Worm (Caenorhabditis elegans) whole organism, L4 larva: ENCODE measurements around the gene ndg-4.
A peak's percentile ranks its signal among the peaks of the same experiment; 100 is the strongest.

Experiments used
- F26F4.8 ChIP-seq: fragments of 200-800 bp; sonication (Bioruptor generic); conservative IDR thresholded peaks from 2 replicates; pipeline ENCODE4 v1.3.6; 2022; ENCODE audit warnings: missing genetic modification characterization, missing compliant biosample characterization
- F37D6.2 ChIP-seq: sonication (generic microtip); optimal IDR thresholded peaks from 2 replicates; lab custom pipeline; 2016; ENCODE audit warnings: mild to moderate bottlenecking, missing genetic modification characterization, missing compliant biosample characterization
- T20F7.1 ChIP-seq: fragments of 200-800 bp; sonication (Bioruptor generic); optimal IDR thresholded peaks from 2 replicates; lab custom pipeline; 2018; ENCODE audit warnings: mild to moderate bottlenecking, missing genetic modification characterization, missing compliant biosample characterization
- T26A8.4 ChIP-seq: fragments of 200-800 bp; sonication (Bioruptor generic); IDR thresholded peaks from 2 replicates; pipeline ENCODE4 v1.3.6; 2022; ENCODE audit warnings: missing genetic modification characterization, missing compliant biosample characterization
- aha-1 ChIP-seq: fragments of 150-350 bp; peaks from one replicate; lab custom pipeline; 2014; ENCODE audit warnings: missing biosample characterization, missing genetic modification characterization
- ama-1 ChIP-seq: fragments of 150-350 bp; optimal IDR thresholded peaks from 2 replicates; lab custom pipeline; 2014; ENCODE audit warnings: inconsistent platforms, mixed read lengths
- arid-1 ChIP-seq: fragments of 200-800 bp; sonication (Bioruptor generic); conservative IDR thresholded peaks from 2 replicates; pipeline ENCODE4 v1.3.6; 2022; ENCODE audit warnings: missing genetic modification reagents, missing genetic modification characterization, missing compliant biosample characterization
- ceh-82 ChIP-seq: sonication (generic microtip); optimal IDR thresholded peaks from 2 replicates; lab custom pipeline; 2017; ENCODE audit warnings: missing biosample characterization, missing genetic modification characterization
- ces-1 ChIP-seq: fragments of 150-350 bp; sonication (generic microtip); optimal IDR thresholded peaks from 4 replicates; lab custom pipeline; 2014; ENCODE audit warnings: missing biosample characterization, missing genetic modification reagents, missing genetic modification characterization
- daf-12 ChIP-seq: fragments of 150-350 bp; optimal IDR thresholded peaks from 2 replicates; lab custom pipeline; 2014; ENCODE audit warnings: missing biosample characterization, missing genetic modification reagents, missing genetic modification characterization
- dmd-8 ChIP-seq: fragments of 200-800 bp; sonication (Bioruptor generic); IDR thresholded peaks from 2 replicates; pipeline ENCODE4 v1.3.6; 2022; ENCODE audit warnings: missing genetic modification characterization, missing compliant biosample characterization
- duxl-1 ChIP-seq: sonication (generic microtip); optimal IDR thresholded peaks from 2 replicates; lab custom pipeline; 2016; ENCODE audit warnings: mild to moderate bottlenecking, missing genetic modification characterization, moderate library complexity, missing compliant biosample characterization; ENCODE audit not compliant: poor library complexity
- egl-27 ChIP-seq: sonication (generic microtip); optimal IDR thresholded peaks from 3 replicates; lab custom pipeline; 2017; ENCODE audit warnings: missing biosample characterization, missing genetic modification reagents, missing genetic modification characterization
- fkh-10 ChIP-seq: fragments of 150-350 bp; optimal IDR thresholded peaks from 2 replicates; lab custom pipeline; 2014; ENCODE audit warnings: missing biosample characterization, missing genetic modification reagents, missing genetic modification characterization
- gei-8 ChIP-seq: fragments of 200-800 bp; sonication (Bioruptor generic); optimal IDR thresholded peaks from 2 replicates; lab custom pipeline; 2018; ENCODE audit warnings: mild to moderate bottlenecking, missing genetic modification characterization, missing compliant biosample characterization
- lim-7 ChIP-seq: fragments of 200-800 bp; sonication (Bioruptor generic); IDR thresholded peaks from 2 replicates; pipeline ENCODE4 v1.3.6; 2022; ENCODE audit warnings: missing genetic modification characterization, missing compliant biosample characterization
- lin-13 ChIP-seq: fragments of 150-350 bp; optimal IDR thresholded peaks from 2 replicates; lab custom pipeline; 2014; ENCODE audit warnings: missing biosample characterization, missing genetic modification reagents, missing genetic modification characterization
- lin-38 ChIP-seq: fragments of 200-800 bp; sonication (Bioruptor generic); IDR thresholded peaks from 2 replicates; pipeline ENCODE4 v1.3.6; 2022; ENCODE audit warnings: missing genetic modification reagents, missing genetic modification characterization, missing compliant biosample characterization
- lsy-2 ChIP-seq, 2 experiments: fragments of 150-350 bp in 1 of 2; sonication (generic microtip) in 1 of 2; optimal IDR thresholded peaks; 2 replicates each; lab custom pipeline; 2014 to 2017; ENCODE audit warnings: missing biosample characterization in 2 of 2, missing genetic modification characterization in 2 of 2
- madf-5 ChIP-seq, 2 experiments: fragments of 200-800 bp; sonication (Bioruptor generic); IDR thresholded peaks; 2 replicates each; pipeline ENCODE4 v1.3.6; 2022; ENCODE audit warnings: missing compliant biosample characterization in 2 of 2, missing genetic modification characterization in 2 of 2
- mes-2 ChIP-seq: sonication (generic microtip); optimal IDR thresholded peaks from 2 replicates; lab custom pipeline; 2016; ENCODE audit warnings: missing genotype, mild to moderate bottlenecking, missing genetic modification characterization, missing compliant biosample characterization; ENCODE audit not compliant: poor library complexity, severe bottlenecking
- nhr-10 ChIP-seq: fragments of 150-350 bp; optimal IDR thresholded peaks from 2 replicates; lab custom pipeline; 2014; ENCODE audit warnings: missing biosample characterization, missing genetic modification characterization
- nhr-102 ChIP-seq: sonication (generic microtip); optimal IDR thresholded peaks from 2 replicates; lab custom pipeline; 2016; ENCODE audit warnings: mild to moderate bottlenecking, missing genetic modification characterization, moderate library complexity, missing compliant biosample characterization
- nhr-11 ChIP-seq: fragments of 150-350 bp; optimal IDR thresholded peaks from 2 replicates; lab custom pipeline; 2014; ENCODE audit warnings: missing biosample characterization, missing genetic modification characterization
- nhr-237 ChIP-seq: sonication (generic microtip); optimal IDR thresholded peaks from 2 replicates; lab custom pipeline; 2017; ENCODE audit warnings: missing biosample characterization, missing genetic modification characterization
- nhr-28 ChIP-seq: fragments of 150-350 bp; optimal IDR thresholded peaks from 2 replicates; lab custom pipeline; 2014; ENCODE audit warnings: missing biosample characterization, missing genetic modification characterization
- nhr-41 ChIP-seq: fragments of 200-800 bp; sonication (Bioruptor generic); IDR thresholded peaks from 2 replicates; pipeline ENCODE4 v1.3.6; 2022; ENCODE audit warnings: missing genetic modification reagents, missing genetic modification characterization, missing compliant biosample characterization
- nhr-48 ChIP-seq: sonication (generic microtip); optimal IDR thresholded peaks from 2 replicates; lab custom pipeline; 2016; ENCODE audit warnings: mild to moderate bottlenecking, missing genetic modification characterization, missing compliant biosample characterization
- pqm-1 ChIP-seq: sonication (generic microtip); optimal IDR thresholded peaks from 2 replicates; lab custom pipeline; 2017; ENCODE audit warnings: missing biosample characterization, missing genetic modification characterization
- set-16 ChIP-seq: fragments of 200-800 bp; sonication (Bioruptor generic); IDR thresholded peaks from 2 replicates; pipeline ENCODE4 v1.3.6; 2022; ENCODE audit warnings: missing genetic modification reagents, missing genetic modification characterization, missing compliant biosample characterization
- skn-1 ChIP-seq: fragments of 150-350 bp; optimal IDR thresholded peaks from 2 replicates; lab custom pipeline; 2014; ENCODE audit warnings: missing biosample characterization, missing genetic modification characterization
- tag-97 ChIP-seq: fragments of 200-800 bp; sonication (Bioruptor generic); IDR thresholded peaks from 2 replicates; pipeline ENCODE4 v1.3.6; 2022; ENCODE audit warnings: missing genetic modification characterization, missing compliant biosample characterization
- tra-1 ChIP-seq: fragments of 200-800 bp; sonication (Bioruptor generic); IDR thresholded peaks from 2 replicates; pipeline ENCODE4 v1.3.6; 2022; ENCODE audit warnings: missing genetic modification reagents, missing genetic modification characterization, missing compliant biosample characterization
- unc-130 ChIP-seq: sonication (generic microtip); optimal IDR thresholded peaks from 2 replicates; lab custom pipeline; 2016; ENCODE audit warnings: missing genetic modification reagents, missing genetic modification characterization, missing compliant biosample characterization
- unc-39 ChIP-seq: sonication (generic microtip); optimal IDR thresholded peaks from 2 replicates; lab custom pipeline; 2017; ENCODE audit warnings: missing biosample characterization, missing genetic modification characterization
- unc-62 ChIP-seq, 3 experiments: fragments of 150-350 bp in 1 of 3; sonication (generic microtip); optimal IDR thresholded peaks in 2 of 3; peaks in 1 of 3; 1 replicate in 1 of 3; 2 replicates in 2 of 3; lab custom pipeline; 2014 to 2017; ENCODE audit warnings: missing biosample characterization in 3 of 3, missing genetic modification characterization in 3 of 3, missing genetic modification reagents in 3 of 3, missing genotype in 1 of 3
- zfp-2 ChIP-seq: sonication (generic microtip); optimal IDR thresholded peaks from 2 replicates; lab custom pipeline; 2016; ENCODE audit warnings: mild to moderate bottlenecking, missing genetic modification characterization, missing compliant biosample characterization
- ztf-11 ChIP-seq: fragments of 150-350 bp; optimal IDR thresholded peaks from 2 replicates; lab custom pipeline; 2014; ENCODE audit warnings: missing biosample characterization, missing genetic modification characterization

The ndg-4 gene

ce11 chrIII:4488892-4489409 lies 21.8 kb upstream of the ndg-4 start, which contains the start of gene cpg-1 (continued):
- no peak for TF ChIP-seq nhr-10
- TF ChIP-seq, all 104 proteins: peak for 9

DNA sequence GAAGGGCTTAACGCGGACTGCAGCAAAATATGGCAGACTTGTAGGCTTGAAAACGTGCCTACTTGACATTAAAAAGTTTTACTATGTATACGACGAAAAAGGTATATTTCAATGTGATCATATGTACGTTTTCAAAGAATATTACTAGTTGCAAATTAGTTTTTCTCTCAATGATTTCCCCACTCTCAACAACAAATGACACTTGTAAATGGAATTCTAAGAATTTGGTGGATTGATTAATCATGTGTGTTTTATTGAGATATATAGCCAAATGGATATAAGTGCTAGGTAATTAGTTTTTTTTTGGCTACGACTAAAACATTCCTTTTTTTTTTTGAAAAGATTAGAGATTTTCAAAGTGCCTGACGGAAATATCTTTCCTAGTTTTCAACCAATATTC lies 20.1 kb upstream of the ndg-4 start:
- TF ChIP-seq ama-1 (lab: Kevin White, UChicago) (no peak), nhr-41 (GFP tag; lab: Robert Waterston, UW) (no peak), madf-5 (GFP tag; IDR thresholded peaks at IDR 0.05; lab: Robert Waterston, UW) (no peak), set-16 (GFP tag; lab: Robert Waterston, UW) (no peak), lin-13 (no peak), lin-38 (no peak), lsy-2 (tag; optimal IDR thresholded peaks at IDR 0.05; lab: Kevin White, UChicago) (peak in 1 of 2 experiments; percentile 23), pqm-1 (tag; lab: Kevin White, UChicago) (no peak), fkh-10 (GFP tag; lab: Kevin White, UChicago) (no peak), gei-8 (GFP tag; lab: Kevin White, UChicago) (no peak), T20F7.1 (GFP tag; lab: Kevin White, UChicago) (no peak), nhr-11 (tag; lab: Kevin White, UChicago) (peak; percentile 75), T26A8.4 (GFP tag; lab: Robert Waterston, UW) (no peak), nhr-237 (tag; lab: Kevin White, UChicago) (no peak), ces-1 (GFP tag; lab: Kevin White, UChicago) (no peak)

DNA sequence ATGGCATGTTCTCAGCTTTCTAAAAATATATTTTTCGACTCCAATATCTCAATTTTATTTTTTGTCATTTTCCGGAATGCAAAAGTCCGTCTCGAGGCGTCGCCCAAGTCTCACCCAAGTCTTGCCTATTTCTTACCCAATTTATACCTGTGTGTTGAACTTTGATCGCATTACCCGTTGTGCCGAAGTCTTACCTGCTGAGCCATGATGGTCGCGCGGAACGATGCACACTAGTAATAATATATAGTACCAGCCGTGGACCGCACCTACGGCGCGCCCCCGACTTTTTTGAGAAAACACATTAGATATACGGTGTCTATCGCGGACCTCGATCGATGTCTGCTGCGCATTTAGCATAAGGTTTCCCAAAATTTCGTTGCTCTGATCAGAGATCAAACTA lies 17.2 kb upstream of the ndg-4 start:
- TF ChIP-seq arid-1: peak; percentile 51; the same call in 1 of the 2 replicates
- TF ChIP-seq dmd-8 (GFP tag; lab: Robert Waterston, UW): 0 out of 2 replicates have a peak, but pooled peaks have one; percentile 71
- 0 out of 2 replicates have a peak, but pooled peaks have one; percentile 32 for TF ChIP-seq tra-1 (GFP tag; lab: Robert Waterston, UW)
- peak; percentile 78; the same call in 1 of the 2 replicates for TF ChIP-seq F26F4.8 (GFP tag; lab: Robert Waterston, UW)

- TF ChIP-seq nhr-28 (tag; lab: Kevin White, UChicago) (no peak), unc-39 (tag; lab: Kevin White, UChicago) (no peak), duxl-1 (no peak), tag-97 (no peak), lsy-2 (tag; optimal IDR thresholded peaks at IDR 0.05; lab: Kevin White, UChicago) (peak in 1 of 2 experiments; percentile 17), mes-2 (no peak), nhr-102 (tag; lab: Kevin White, UChicago) (no peak)
- TF ChIP-seq, all 104 proteins: peak for 1
Measured at ce11 chrIII:4482986-4483385, 15.8 kb upstream of the ndg-4 start.

- TF ChIP-seq daf-12 (tag; lab: Kevin White, UChicago) (no peak), zfp-2 (tag; lab: Kevin White, UChicago) (no peak), unc-62 (GFP tag; optimal IDR thresholded peaks at IDR 0.05 in 1 of 2; lab: Kevin White, UChicago) (no peak), unc-62 (tag; optimal IDR thresholded peaks at IDR 0.05; lab: Kevin White, UChicago) (no peak), fkh-10 (GFP tag; lab: Kevin White, UChicago) (no peak), egl-27 (tag; lab: Kevin White, UChicago) (no peak), ztf-11 (no peak)
Measured at ce11 chrIII:4481787-4482186, 14.6 kb upstream of the ndg-4 start.

ce11 chrIII:4477472-4477871 lies 10.3 kb upstream of the ndg-4 start, which contains the start of gene ins-17:
Gene ins-17, minus strand, starts transcription at chrIII:4477572.
- no peak for TF ChIP-seq skn-1 (tag; lab: Kevin White, UChicago)
- TF ChIP-seq arid-1: no peak
- TF ChIP-seq aha-1: no peak
- TF ChIP-seq unc-130 (GFP tag; lab: Kevin White, UChicago): no peak
- no peak for TF ChIP-seq ceh-82
- TF ChIP-seq lim-7: no peak
- no peak for TF ChIP-seq nhr-48 (tag; lab: Kevin White, UChicago)
- no peak for TF ChIP-seq gei-8 (GFP tag; lab: Kevin White, UChicago)
- no peak for TF ChIP-seq ces-1 (GFP tag; lab: Kevin White, UChicago)
- no peak for TF ChIP-seq F37D6.2 (tag; lab: Kevin White, UChicago)
